Worm (Caenorhabditis elegans): ENCODE measurements around the gene abcf-2.

- no peak for TF ChIP-seq lin-39 (tag; optimal IDR thresholded peaks at IDR 0.05)
- no peak for TF ChIP-seq nhr-6 (tag; optimal IDR thresholded peaks at IDR 0.05)
- no peak for TF ChIP-seq aly-2 (tag; optimal IDR thresholded peaks at IDR 0.05)
- no peak for TF ChIP-seq R02D3.7 (tag; optimal IDR thresholded peaks at IDR 0.05)
- TF ChIP-seq crh-2 (tag; optimal IDR thresholded peaks at IDR 0.05), result no peak
- TF ChIP-seq nhr-12 (tag; optimal IDR thresholded peaks at IDR 0.05), result no peak
- TF ChIP-seq egl-27 (tag; optimal IDR thresholded peaks at IDR 0.05), result no peak
- TF ChIP-seq lsy-2 (tag; optimal IDR thresholded peaks at IDR 0.05), result no peak
- TF ChIP-seq peb-1 (tag; optimal IDR thresholded peaks at IDR 0.05), result no peak
- no peak for TF ChIP-seq unc-62 (GFP tag; optimal IDR thresholded peaks at IDR 0.05)
- TF ChIP-seq fos-1 (tag; optimal IDR thresholded peaks at IDR 0.05), result no peak
- TF ChIP-seq ZK546.5 (tag; optimal IDR thresholded peaks at IDR 0.05), result no peak
- peak; percentile 1 for TF ChIP-seq ama-1 (optimal IDR thresholded peaks at IDR 0.05)
Measured at ce11 chrIII:13457305-13457704, 4.7 kb downstream of the abcf-2 start.
